Fruit fly (Drosophila melanogaster): ENCODE measurements around the gene alpha-Man-IIa.

alpha-Man-IIa gene

dm6 chr3R:9387634-9388033, 24.7 kb upstream of the alpha-Man-IIa start (continued):
- no peak for TF ChIP-seq scrt (GFP tag; optimal IDR thresholded peaks at IDR 0.05)
- TF ChIP-seq usp (GFP tag; optimal IDR thresholded peaks at IDR 0.05) = no peak
- no peak for TF ChIP-seq CG10959 (GFP tag; IDR thresholded peaks at IDR 0.05)
- TF ChIP-seq sr (GFP tag; IDR thresholded peaks at IDR 0.05) = no peak
- TF ChIP-seq grn (GFP tag; optimal IDR thresholded peaks at IDR 0.05) = peak; percentile 90
- no peak for TF ChIP-seq CG2116 (GFP tag; optimal IDR thresholded peaks at IDR 0.05)
- TF ChIP-seq Neu2 (GFP tag; optimal IDR thresholded peaks at IDR 0.05; ENCODE audit: borderline replicate concordance) = no peak
- TF ChIP-seq ac (GFP tag; optimal IDR thresholded peaks at IDR 0.05) = no peak
- peak; percentile 56 for TF ChIP-seq exex (tag; optimal IDR thresholded peaks at IDR 0.05)
- peak; percentile 29; the same call in 1 of the 2 replicates for TF ChIP-seq crol (GFP tag; IDR thresholded peaks at IDR 0.05)
- no peak for TF ChIP-seq B-H2 (GFP tag; optimal IDR thresholded peaks at IDR 0.05)
- TF ChIP-seq CG15601 (tag; optimal IDR thresholded peaks at IDR 0.05) = peak; percentile 16
- TF ChIP-seq Vsx1 (GFP tag; optimal IDR thresholded peaks at IDR 0.05) = peak; percentile 13
- TF ChIP-seq pho (GFP tag; optimal IDR thresholded peaks at IDR 0.05) = no peak
- TF ChIP-seq maf-S (GFP tag; optimal IDR thresholded peaks at IDR 0.05) = no peak
- 0 out of 4 replicates have a peak, but pooled peaks have one; percentile 32 for TF ChIP-seq chinmo (GFP tag; IDR thresholded peaks at IDR 0.05; ENCODE audit: partially characterized antibody)
- peak; percentile 3 for TF ChIP-seq lab (GFP tag; optimal IDR thresholded peaks at IDR 0.05)
- TF ChIP-seq sd (tag; optimal IDR thresholded peaks at IDR 0.05) = peak; percentile 91
- TF ChIP-seq CG7745 (tag; optimal IDR thresholded peaks at IDR 0.05) = no peak
- no peak for TF ChIP-seq grau (tag; optimal IDR thresholded peaks at IDR 0.05)
- TF ChIP-seq wor (GFP tag; IDR thresholded peaks at IDR 0.05) = no peak
- no peak for TF ChIP-seq NC2α (GFP tag; optimal IDR thresholded peaks at IDR 0.05)

- TF ChIP-seq eyg (GFP tag; optimal IDR thresholded peaks at IDR 0.05) (no peak), exex (tag; optimal IDR thresholded peaks at IDR 0.05) (peak; percentile 52), sima (GFP tag; optimal IDR thresholded peaks at IDR 0.05) (no peak), Neu2 (GFP tag; optimal IDR thresholded peaks at IDR 0.05; ENCODE audit: borderline replicate concordance) (no peak), wor (GFP tag; IDR thresholded peaks at IDR 0.05) (no peak), sd (tag; optimal IDR thresholded peaks at IDR 0.05) (peak; percentile 59)
Observed at dm6 chr3R:9388321-9388720, 24.0 kb upstream of the alpha-Man-IIa start.

dm6 chr3R:9388972-9389371, 23.4 kb upstream of the alpha-Man-IIa start:
- TF ChIP-seq Drgx (GFP tag; IDR thresholded peaks at IDR 0.05) (peak; percentile 50; the same call in 1 of the 2 replicates), nau (GFP tag; optimal IDR thresholded peaks at IDR 0.05) (no peak), D (optimal IDR thresholded peaks at IDR 0.05) (no peak), D (GFP tag; optimal IDR thresholded peaks at IDR 0.05) (no peak), ranshi (GFP tag; IDR thresholded peaks at IDR 0.05) (no peak), NC2α (GFP tag; optimal IDR thresholded peaks at IDR 0.05) (no peak), CG15011 (GFP tag; optimal IDR thresholded peaks at IDR 0.05) (no peak), Dip2 (GFP tag; IDR thresholded peaks at IDR 0.05) (no peak), nom (GFP tag; optimal IDR thresholded peaks at IDR 0.05) (peak; percentile 96), Atf6 (GFP tag; IDR thresholded peaks at IDR 0.05) (0 out of 2 replicates have a peak, but pooled peaks have one; percentile 20), ATbp (GFP tag; optimal IDR thresholded peaks at IDR 0.05) (no peak), bsh (GFP tag; optimal IDR thresholded peaks at IDR 0.05) (peak in 1 of 2 experiments; percentile 72), unc-4 (GFP tag; IDR thresholded peaks at IDR 0.05; ENCODE audit: partially characterized antibody) (no peak), CG17359 (tag; optimal IDR thresholded peaks at IDR 0.05) (no peak), CG9817 (tag; optimal IDR thresholded peaks at IDR 0.05) (no peak)
